Worm (Caenorhabditis elegans) whole organism, mixed stage, embryonic: ENCODE data around the gene F14D7.1.
"Not testable (repeated sequence)": the region's sequence is repeated elsewhere in the genome, so short reads cannot be mapped to it uniquely, and the experiment has no call there.

ENCODE experiments used
- bed-3 ChIP-seq: fragments of 200-800 bp; sonication (Bioruptor generic); optimal IDR thresholded peaks from 3 replicates; lab custom pipeline; 2018; ENCODE audit warnings: mild to moderate bottlenecking, missing genetic modification characterization, moderate library complexity, missing compliant biosample characterization
- cnd-1 ChIP-seq: fragments of 200-800 bp; sonication (Bioruptor generic); optimal IDR thresholded peaks from 2 replicates; lab custom pipeline; 2018; ENCODE audit warnings: mild to moderate bottlenecking, missing genetic modification characterization, missing compliant biosample characterization
- elt-3 ChIP-seq: fragments of 150-350 bp; optimal IDR thresholded peaks from 2 replicates; lab custom pipeline; 2014; ENCODE audit warnings: missing biosample characterization, missing genetic modification characterization
- lsy-2 ChIP-seq: fragments of 150-350 bp; optimal IDR thresholded peaks from 2 replicates; lab custom pipeline; 2014; ENCODE audit warnings: missing biosample characterization, missing genetic modification characterization
- nhr-12 ChIP-seq: fragments of 150-350 bp; optimal IDR thresholded peaks from 2 replicates; lab custom pipeline; 2014; ENCODE audit warnings: missing biosample characterization, missing genetic modification characterization
- snpc-4 ChIP-seq: fragments of 150-350 bp; optimal IDR thresholded peaks from 2 replicates; lab custom pipeline; 2014; ENCODE audit warnings: missing biosample characterization, missing genetic modification characterization

ce11 chrV:14274268-14274667 is 15.0 kb downstream of the F14D7.1 start, which contains the start of gene F40G12.7:
- not testable (repeated sequence) for TF ChIP-seq cnd-1 (tag; lab: Kevin White, UChicago); elt-3 (tag; lab: Kevin White, UChicago); nhr-12 (tag; lab: Kevin White, UChicago); bed-3 (GFP tag; lab: Kevin White, UChicago); lsy-2; snpc-4 (tag; lab: Kevin White, UChicago)
